Worm (Caenorhabditis elegans) whole organism, L4/young adult: ENCODE measurements around the gene Y75B8A.7.

Experiments used
- W03F9.2 ChIP-seq: fragments of 150-350 bp; optimal IDR thresholded peaks from 2 replicates; lab custom pipeline; 2014; ENCODE audit warnings: missing biosample characterization, missing genetic modification characterization
- dao-5 ChIP-seq: sonication (generic microtip); optimal IDR thresholded peaks from 2 replicates; lab custom pipeline; 2016; ENCODE audit warnings: missing genotype, missing genetic modification characterization, moderate library complexity, missing compliant biosample characterization

ce11 chrIII:12124392-12124791 lies 28.3 kb upstream of the Y75B8A.7 start:
- TF ChIP-seq W03F9.2: no peak
- no peak for TF ChIP-seq dao-5 (tag; lab: Kevin White, UChicago)
